Worm (Caenorhabditis elegans): ENCODE results near the gene ttbk-2.2.
"Not testable (repeated sequence)": the region's sequence is repeated elsewhere in the genome, so short reads cannot be mapped to it uniquely, and the experiment has no call there.

Gene ttbk-2.2

DNA sequence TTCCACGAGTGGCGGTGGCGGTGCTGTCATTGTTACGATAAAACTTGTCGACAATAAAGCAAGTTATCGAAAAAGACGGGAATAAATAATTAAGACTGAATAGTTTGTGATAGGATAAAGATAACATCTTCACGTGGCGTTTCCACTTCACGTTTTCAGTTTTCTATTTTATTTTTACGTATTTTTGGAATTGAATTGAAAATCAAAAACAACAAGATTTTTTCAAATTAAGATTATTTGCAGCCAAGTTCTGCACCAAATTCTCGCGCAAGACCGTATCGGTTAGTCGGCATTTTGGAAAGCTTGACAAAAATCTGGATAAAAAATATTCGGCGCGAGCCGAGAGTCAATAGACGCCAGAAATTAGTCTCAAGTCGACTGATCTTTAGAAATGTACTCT lies at the start of gene ttbk-2.2:
Gene ttbk-2.2 (minus strand): TSS at position 101 of the 400 bp plus-strand sequence.
- TF ChIP-seq ztf-1 (GFP tag; conservative IDR thresholded peaks at IDR 0.05); unc-55 (GFP tag; optimal IDR thresholded peaks at IDR 0.05); nhr-129 (tag; optimal IDR thresholded peaks at IDR 0.05): not testable (repeated sequence)

ce11 chrIV:5111533-5111932 lies 44.7 kb upstream of the ttbk-2.2 start, which contains the start of gene AC7.3:
TSS of gene AC7.3 (plus strand) at chrIV:5111833.
- TF ChIP-seq Y55F3AM.14 (GFP tag; optimal IDR thresholded peaks at IDR 0.05) (no peak), nhr-25 (tag; optimal IDR thresholded peaks at IDR 0.05) (no peak), mbf-1 (tag; optimal IDR thresholded peaks at IDR 0.05) (no peak), R02D3.7 (tag; optimal IDR thresholded peaks at IDR 0.05) (no peak), nhr-6 (tag; optimal IDR thresholded peaks at IDR 0.05) (no peak), unc-62 (GFP tag; optimal IDR thresholded peaks at IDR 0.05) (no peak), mab-5 (tag; optimal IDR thresholded peaks at IDR 0.05) (no peak), nhr-10 (tag; optimal IDR thresholded peaks at IDR 0.05) (no peak)

DNA sequence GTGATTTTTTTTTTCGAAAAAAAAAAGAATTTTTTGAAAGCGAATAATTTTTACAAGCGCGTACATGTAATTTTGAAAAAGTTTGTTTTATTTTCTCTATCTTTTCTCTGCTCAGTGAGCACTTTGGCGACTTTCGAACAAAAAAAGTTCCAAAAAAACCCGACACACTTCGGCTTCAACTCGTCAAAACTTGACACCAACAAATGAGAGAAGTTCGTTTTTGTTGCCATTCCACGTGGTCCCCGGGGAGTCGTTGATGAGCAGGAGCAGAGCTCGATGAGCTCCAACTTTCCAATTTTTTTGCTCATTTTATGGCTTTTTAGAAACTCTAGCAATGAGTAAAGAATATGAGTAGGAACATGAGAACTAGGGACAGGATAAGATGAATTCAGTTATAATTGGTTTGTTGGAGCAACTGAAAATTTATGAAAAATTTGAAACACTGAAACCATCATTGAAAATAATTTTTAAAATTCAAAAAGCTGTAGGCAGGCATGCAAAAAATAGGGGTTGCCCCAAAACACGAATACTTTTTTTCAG lies 43.7 kb upstream of the ttbk-2.2 start:
- TF ChIP-seq mdl-1 (tag; optimal IDR thresholded peaks at IDR 0.05) (peak in 1 of 2 experiments; percentile 50), nhr-77 (tag; optimal IDR thresholded peaks at IDR 0.05) (no peak)

DNA sequence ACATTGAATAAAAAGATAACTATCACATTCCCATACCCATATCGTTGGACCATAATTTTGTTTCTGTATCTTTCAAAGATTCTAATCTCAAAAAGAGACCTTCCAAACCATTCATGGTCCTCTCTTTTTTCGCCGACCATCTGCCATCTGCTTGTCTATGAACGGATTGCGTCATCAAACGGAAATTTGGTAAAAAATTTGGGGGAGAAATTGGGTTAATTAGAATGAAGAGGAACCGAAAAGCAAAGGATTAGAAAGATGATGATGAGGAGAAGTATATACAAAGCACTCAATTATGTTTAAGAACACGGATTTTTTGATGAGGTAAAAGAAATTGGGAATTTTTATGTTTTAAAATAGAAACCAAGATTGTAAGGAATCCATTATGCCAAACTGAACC lies 43.2 kb upstream of the ttbk-2.2 start:
- no peak for TF ChIP-seq ama-1 (optimal IDR thresholded peaks at IDR 0.05)
- no peak for TF ChIP-seq unc-39 (tag; optimal IDR thresholded peaks at IDR 0.05)
- TF ChIP-seq nhr-129 (tag; optimal IDR thresholded peaks at IDR 0.05) = no peak
- TF ChIP-seq sma-9 (GFP tag; optimal IDR thresholded peaks at IDR 0.05) = no peak
- TF ChIP-seq sma-9 (tag; optimal IDR thresholded peaks at IDR 0.05) = no peak
- TF ChIP-seq lin-11 (tag; optimal IDR thresholded peaks at IDR 0.05) = no peak
- no peak for TF ChIP-seq nhr-23 (tag; optimal IDR thresholded peaks at IDR 0.05)
- no peak for TF ChIP-seq nhr-6 (tag; optimal IDR thresholded peaks at IDR 0.05)
- no peak for TF ChIP-seq crh-2 (tag; optimal IDR thresholded peaks at IDR 0.05)
- no peak for TF ChIP-seq nhr-11 (tag; optimal IDR thresholded peaks at IDR 0.05)
- TF ChIP-seq mbf-1 (tag; optimal IDR thresholded peaks at IDR 0.05) = no peak
- TF ChIP-seq ceh-16 (tag; optimal IDR thresholded peaks at IDR 0.05) = no peak
- no peak for TF ChIP-seq elt-3 (tag; optimal IDR thresholded peaks at IDR 0.05)
- no peak for TF ChIP-seq ztf-11 (tag; optimal IDR thresholded peaks at IDR 0.05)
- no peak for TF ChIP-seq lin-39 (tag; optimal IDR thresholded peaks at IDR 0.05)
- TF ChIP-seq mab-5 (tag; optimal IDR thresholded peaks at IDR 0.05) = no peak
- TF ChIP-seq unc-55 (GFP tag; optimal IDR thresholded peaks at IDR 0.05) = no peak

DNA sequence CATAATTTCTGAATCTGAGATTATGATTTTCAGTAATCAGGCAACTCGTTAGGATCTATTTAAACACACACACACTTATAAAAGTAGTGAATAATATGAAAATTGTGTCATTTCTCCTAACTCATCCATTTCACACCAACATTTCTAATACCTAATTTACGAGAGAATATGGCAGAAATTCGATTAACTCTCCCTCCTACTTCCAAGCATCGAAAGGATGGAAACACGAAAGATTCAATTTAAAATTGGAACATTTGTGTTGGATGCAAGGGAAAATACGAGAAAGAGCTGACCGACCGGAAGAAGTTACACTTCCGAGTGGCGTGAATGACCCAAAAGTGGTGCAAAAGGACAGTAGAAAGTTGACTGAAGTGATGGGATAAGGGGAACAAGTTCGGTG lies 42.2 kb upstream of the ttbk-2.2 start:
- TF ChIP-seq ZK546.5 (tag; optimal IDR thresholded peaks at IDR 0.05) (no peak), unc-39 (tag; optimal IDR thresholded peaks at IDR 0.05) (no peak), aly-2 (tag; optimal IDR thresholded peaks at IDR 0.05) (no peak), gmeb-1 (tag; optimal IDR thresholded peaks at IDR 0.05) (no peak), sem-4 (tag; optimal IDR thresholded peaks at IDR 0.05) (peak; percentile 20)

DNA sequence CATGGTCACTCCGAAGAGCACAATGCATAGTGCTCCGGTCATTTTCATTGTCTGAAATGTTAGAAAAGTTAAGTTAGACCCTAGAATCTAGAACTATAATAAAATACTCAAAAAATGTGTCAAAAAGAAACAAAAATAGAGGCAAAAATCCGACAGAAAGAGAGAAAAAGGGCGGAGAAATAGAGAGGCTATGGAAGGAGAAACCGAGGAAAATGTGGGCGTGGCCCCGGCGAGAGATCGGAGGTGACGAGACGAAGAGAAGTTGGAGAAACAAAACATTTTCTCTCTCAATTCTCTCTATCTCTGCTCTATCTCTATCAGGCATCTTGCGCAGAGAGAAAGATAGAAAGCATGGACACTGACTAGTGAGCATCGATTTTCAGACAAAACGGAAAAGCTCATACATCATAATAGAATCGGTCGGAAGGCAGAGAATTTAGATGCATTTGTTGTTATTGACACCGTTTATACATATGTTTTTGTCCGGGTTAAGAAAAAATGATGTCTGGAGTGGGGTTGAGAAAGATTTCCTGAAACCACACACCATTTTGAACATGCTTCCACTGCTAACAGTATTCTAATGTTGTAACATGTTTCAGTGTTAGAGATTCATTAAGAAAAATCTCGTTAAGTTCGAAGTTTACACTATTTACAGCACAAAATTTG lies 36.6 kb upstream of the ttbk-2.2 start, which contains the start of gene C02B10.3:
Gene C02B10.3 (minus strand): TSS at position 51 of the 666 bp plus-strand sequence.
- TF ChIP-seq snpc-4 (tag; optimal IDR thresholded peaks at IDR 0.05) (no peak), sma-9 (GFP tag; optimal IDR thresholded peaks at IDR 0.05) (peak; percentile 60), sma-9 (tag; optimal IDR thresholded peaks at IDR 0.05) (no peak), dmd-4 (tag; optimal IDR thresholded peaks at IDR 0.05) (no peak), mdl-1 (tag; optimal IDR thresholded peaks at IDR 0.05) (peak in 1 of 2 experiments; percentile 39), lsy-2 (tag; optimal IDR thresholded peaks at IDR 0.05) (peak in 1 of 2 experiments; percentile 68), elt-3 (tag; optimal IDR thresholded peaks at IDR 0.05) (no peak), unc-39 (tag; optimal IDR thresholded peaks at IDR 0.05) (no peak), fos-1 (tag; optimal IDR thresholded peaks at IDR 0.05) (no peak), egl-27 (tag; optimal IDR thresholded peaks at IDR 0.05) (no peak), gmeb-1 (tag; optimal IDR thresholded peaks at IDR 0.05) (no peak), F13H6.1 (tag; optimal IDR thresholded peaks at IDR 0.05) (peak; percentile 24), unc-55 (GFP tag; optimal IDR thresholded peaks at IDR 0.05) (peak; percentile 97), sma-3 (GFP tag; optimal IDR thresholded peaks at IDR 0.05) (no peak), nhr-10 (tag; optimal IDR thresholded peaks at IDR 0.05) (no peak), aly-2 (tag; optimal IDR thresholded peaks at IDR 0.05) (no peak), blmp-1 (tag; optimal IDR thresholded peaks at IDR 0.05; ENCODE audit: insufficient read depth) (no peak), unc-62 (GFP tag; optimal IDR thresholded peaks at IDR 0.05) (no peak), C34F6.9 (tag; optimal IDR thresholded peaks at IDR 0.05) (peak; percentile 57), crh-2 (tag; optimal IDR thresholded peaks at IDR 0.05) (peak; percentile 48), nhr-23 (tag; optimal IDR thresholded peaks at IDR 0.05) (no peak), nhr-129 (tag; optimal IDR thresholded peaks at IDR 0.05) (peak; percentile 50), lin-11 (tag; optimal IDR thresholded peaks at IDR 0.05) (peak; percentile 18), skn-1 (tag; optimal IDR thresholded peaks at IDR 0.05) (no peak), lin-13 (GFP tag; optimal IDR thresholded peaks at IDR 0.05) (peak; percentile 7), ama-1 (optimal IDR thresholded peaks at IDR 0.05) (no peak), ztf-11 (tag; optimal IDR thresholded peaks at IDR 0.05) (no peak)
